Worm (Caenorhabditis elegans) whole organism, L1 larva: ENCODE measurements around the gene nas-38.

Source experiments
- C04F5.9 ChIP-seq: sonication (generic microtip); optimal IDR thresholded peaks from 2 replicates; lab custom pipeline; 2016; ENCODE audit warnings: missing genetic modification characterization, missing compliant biosample characterization
- C34B4.2 ChIP-seq: sonication (generic microtip); optimal IDR thresholded peaks from 2 replicates; lab custom pipeline; 2017; ENCODE audit warnings: mild to moderate bottlenecking, missing genetic modification characterization, missing compliant biosample characterization
- F16B12.6 ChIP-seq: fragments of 150-350 bp; optimal IDR thresholded peaks from 2 replicates; lab custom pipeline; 2014; ENCODE audit warnings: missing biosample characterization, missing genetic modification characterization
- aha-1 ChIP-seq: fragments of 150-350 bp; optimal IDR thresholded peaks from 2 replicates; lab custom pipeline; 2014; ENCODE audit warnings: missing biosample characterization, missing genetic modification characterization
- ceh-63 ChIP-seq: fragments of 200-800 bp; sonication (Bioruptor generic); optimal IDR thresholded peaks from 2 replicates; lab custom pipeline; 2018; ENCODE audit warnings: mild to moderate bottlenecking, missing genetic modification characterization, missing compliant biosample characterization
- ceh-8 ChIP-seq: fragments of 200-800 bp; sonication (Bioruptor generic); optimal IDR thresholded peaks from 2 replicates; lab custom pipeline; 2018; ENCODE audit warnings: mild to moderate bottlenecking, missing genetic modification characterization, moderate library complexity, missing compliant biosample characterization
- ceh-82 ChIP-seq, 3 experiments: fragments of 150-350 bp in 1 of 3; sonication (generic microtip) in 2 of 3; optimal IDR thresholded peaks; 2 replicates each; lab custom pipeline; 2014 to 2017; ENCODE audit warnings: missing biosample characterization in 3 of 3, missing genetic modification characterization in 3 of 3
- ceh-88 ChIP-seq: fragments of 200-800 bp; sonication (Bioruptor generic); IDR thresholded peaks from 2 replicates; pipeline ENCODE4 v1.3.6; 2022; ENCODE audit warnings: missing genetic modification characterization, missing compliant biosample characterization
- ceh-90 ChIP-seq: sonication (generic microtip); optimal IDR thresholded peaks from 2 replicates; lab custom pipeline; 2016; ENCODE audit warnings: missing genetic modification characterization, missing compliant biosample characterization
- dpl-1 ChIP-seq, 3 experiments: fragments of 150-350 bp in 2 of 3; sonication (generic microtip) in 1 of 3; optimal IDR thresholded peaks; 2 replicates each; lab custom pipeline; 2014 to 2017; ENCODE audit warnings: missing biosample characterization in 3 of 3, missing genetic modification characterization in 3 of 3, missing genetic modification reagents in 3 of 3
- efl-1 ChIP-seq, 4 experiments: fragments of 150-350 bp; optimal IDR thresholded peaks in 3 of 4; peaks in 1 of 4; 1 replicate in 1 of 4; 2 replicates in 3 of 4; lab custom pipeline; 2014; ENCODE audit warnings: missing biosample characterization in 2 of 4, missing genetic modification characterization in 2 of 4, missing genetic modification reagents in 2 of 4
- efl-3 ChIP-seq: fragments of 200-800 bp; sonication (Bioruptor generic); optimal IDR thresholded peaks from 2 replicates; lab custom pipeline; 2018; ENCODE audit warnings: mild to moderate bottlenecking, missing genetic modification characterization, missing compliant biosample characterization
- egl-27 ChIP-seq, 2 experiments: fragments of 150-350 bp in 1 of 2; sonication (generic microtip); optimal IDR thresholded peaks; 3 replicates each; lab custom pipeline; 2017 to 2018; ENCODE audit warnings: missing biosample characterization in 2 of 2, missing genetic modification characterization in 2 of 2, missing genetic modification reagents in 2 of 2
- elt-2 ChIP-seq: sonication (generic microtip); optimal IDR thresholded peaks from 2 replicates; lab custom pipeline; 2016; ENCODE audit warnings: missing genetic modification characterization, mild to moderate bottlenecking, inconsistent platforms, missing compliant biosample characterization, missing genetic modification reagents
- elt-3 ChIP-seq, 6 experiments: fragments of 150-350 bp in 1 of 6; sonication (generic microtip); optimal IDR thresholded peaks; 2 replicates each; lab custom pipeline; 2017 to 2018; ENCODE audit warnings: missing biosample characterization in 6 of 6, missing genetic modification characterization in 6 of 6, inconsistent platforms in 1 of 6
- fkh-10 ChIP-seq: sonication (generic microtip); optimal IDR thresholded peaks from 2 replicates; lab custom pipeline; 2017; ENCODE audit warnings: missing biosample characterization, missing genetic modification reagents, missing genetic modification characterization
- fkh-4 ChIP-seq: sonication (generic microtip); optimal IDR thresholded peaks from 2 replicates; lab custom pipeline; 2016; ENCODE audit warnings: missing compliant biosample characterization, missing genetic modification characterization, borderline replicate concordance
- fkh-8 ChIP-seq: sonication (generic microtip); optimal IDR thresholded peaks from 2 replicates; lab custom pipeline; 2016; ENCODE audit warnings: mild to moderate bottlenecking, missing genetic modification characterization, missing compliant biosample characterization
- fos-1 ChIP-seq: fragments of 150-350 bp; optimal IDR thresholded peaks from 2 replicates; lab custom pipeline; 2014; ENCODE audit warnings: missing biosample characterization, missing genetic modification characterization
- hlh-17 ChIP-seq: fragments of 200-800 bp; sonication (Bioruptor generic); optimal IDR thresholded peaks from 2 replicates; lab custom pipeline; 2018; ENCODE audit warnings: missing genetic modification characterization, mild to moderate bottlenecking, missing compliant biosample characterization, moderate library complexity, borderline replicate concordance
- hlh-4 ChIP-seq: sonication (generic microtip); optimal IDR thresholded peaks from 2 replicates; lab custom pipeline; 2016; ENCODE audit warnings: mild to moderate bottlenecking, missing genetic modification characterization, missing compliant biosample characterization
- hpl-2 ChIP-seq: fragments of 150-350 bp; optimal IDR thresholded peaks from 2 replicates; lab custom pipeline; 2014; ENCODE audit warnings: missing biosample characterization, missing genetic modification reagents, missing genetic modification characterization
- isw-1 ChIP-seq: fragments of 200-800 bp; sonication (Bioruptor generic); IDR thresholded peaks from 2 replicates; pipeline ENCODE4 v1.3.6; 2022; ENCODE audit warnings: missing genetic modification characterization, missing compliant biosample characterization
- lin-13 ChIP-seq: fragments of 150-350 bp; optimal IDR thresholded peaks from 2 replicates; lab custom pipeline; 2014; ENCODE audit warnings: missing biosample characterization, missing genetic modification reagents, missing genetic modification characterization
- lin-14 ChIP-seq: fragments of 200-800 bp; sonication (Bioruptor generic); optimal IDR thresholded peaks from 2 replicates; lab custom pipeline; 2018; ENCODE audit warnings: mild to moderate bottlenecking, missing genetic modification characterization, moderate library complexity, missing compliant biosample characterization
- lin-35 ChIP-seq, 2 experiments: fragments of 150-350 bp; optimal IDR thresholded peaks; 2 replicates each; lab custom pipeline; 2014; ENCODE audit warnings: missing biosample characterization in 2 of 2, missing genetic modification characterization in 2 of 2, missing genetic modification reagents in 2 of 2
- lir-3 ChIP-seq: sonication (generic microtip); optimal IDR thresholded peaks from 2 replicates; lab custom pipeline; 2016; ENCODE audit warnings: mild to moderate bottlenecking, missing genetic modification characterization, moderate library complexity, missing compliant biosample characterization; ENCODE audit not compliant: poor library complexity
- mab-9 ChIP-seq: fragments of 200-800 bp; sonication (Bioruptor generic); IDR thresholded peaks from 2 replicates; pipeline ENCODE4 v1.3.6; 2022; ENCODE audit warnings: missing genetic modification reagents, missing genetic modification characterization, missing compliant biosample characterization
- mdl-1 ChIP-seq, 2 experiments: fragments of 150-350 bp; optimal IDR thresholded peaks; 2 replicates each; lab custom pipeline; 2014 to 2017; ENCODE audit warnings: missing biosample characterization in 2 of 2, missing genetic modification characterization in 2 of 2, inconsistent platforms in 1 of 2
- mep-1 ChIP-seq: fragments of 150-350 bp; optimal IDR thresholded peaks from 2 replicates; lab custom pipeline; 2014; ENCODE audit warnings: missing biosample characterization, missing genetic modification characterization
- nhr-12 ChIP-seq: sonication (generic microtip); optimal IDR thresholded peaks from 2 replicates; lab custom pipeline; 2017; ENCODE audit warnings: missing biosample characterization, missing genetic modification characterization
- nhr-19 ChIP-seq: fragments of 200-800 bp; sonication (Bioruptor generic); conservative IDR thresholded peaks from 2 replicates; pipeline ENCODE4 v1.3.6; 2022; ENCODE audit warnings: missing genetic modification characterization, missing compliant biosample characterization
- nhr-20 ChIP-seq: sonication (generic microtip); optimal IDR thresholded peaks from 2 replicates; lab custom pipeline; 2016; ENCODE audit warnings: mild to moderate bottlenecking, missing genetic modification characterization, missing compliant biosample characterization
- nhr-237 ChIP-seq: fragments of 150-350 bp; optimal IDR thresholded peaks from 2 replicates; lab custom pipeline; 2014; ENCODE audit warnings: missing biosample characterization, missing genetic modification characterization
- nhr-28 ChIP-seq: fragments of 150-350 bp; optimal IDR thresholded peaks from 2 replicates; lab custom pipeline; 2014; ENCODE audit warnings: missing biosample characterization, missing genetic modification characterization
- nhr-71 ChIP-seq: sonication (generic microtip); optimal IDR thresholded peaks from 2 replicates; lab custom pipeline; 2016; ENCODE audit warnings: mild to moderate bottlenecking, missing genetic modification characterization, moderate library complexity, missing compliant biosample characterization
- nhr-76 ChIP-seq: sonication (generic microtip); optimal IDR thresholded peaks from 2 replicates; lab custom pipeline; 2017; ENCODE audit warnings: missing biosample characterization, missing genetic modification characterization
- nhr-90 ChIP-seq: sonication (generic microtip); optimal IDR thresholded peaks from 2 replicates; lab custom pipeline; 2016; ENCODE audit warnings: mild to moderate bottlenecking, missing genetic modification characterization, missing compliant biosample characterization; ENCODE audit not compliant: poor library complexity
- pax-3 ChIP-seq: fragments of 200-800 bp; sonication (Bioruptor generic); optimal IDR thresholded peaks from 2 replicates; lab custom pipeline; 2018; ENCODE audit warnings: mild to moderate bottlenecking, missing genetic modification characterization, moderate library complexity, missing compliant biosample characterization
- rnt-1 ChIP-seq: sonication (generic microtip); optimal IDR thresholded peaks from 2 replicates; lab custom pipeline; 2016; ENCODE audit warnings: mild to moderate bottlenecking, missing genetic modification characterization, moderate library complexity, missing compliant biosample characterization
- skn-1 ChIP-seq: fragments of 150-350 bp; optimal IDR thresholded peaks from 2 replicates; lab custom pipeline; 2014; ENCODE audit warnings: missing biosample characterization, missing genetic modification characterization
- sup-37 ChIP-seq: fragments of 200-800 bp; sonication (Bioruptor generic); optimal IDR thresholded peaks from 2 replicates; lab custom pipeline; 2018; ENCODE audit warnings: mild to moderate bottlenecking, missing genetic modification characterization, missing compliant biosample characterization
- swsn-7 ChIP-seq: sonication (generic microtip); optimal IDR thresholded peaks from 2 replicates; lab custom pipeline; 2016; ENCODE audit warnings: missing genetic modification characterization, missing compliant biosample characterization
- tlp-1 ChIP-seq: fragments of 150-350 bp; optimal IDR thresholded peaks from 2 replicates; lab custom pipeline; 2014; ENCODE audit warnings: missing biosample characterization, missing genetic modification characterization
- unc-130 ChIP-seq: fragments of 150-350 bp; optimal IDR thresholded peaks from 2 replicates; lab custom pipeline; 2017; ENCODE audit warnings: missing biosample characterization, missing genetic modification characterization, inconsistent platforms
- unc-30 ChIP-seq: sonication (generic microtip); optimal IDR thresholded peaks from 2 replicates; lab custom pipeline; 2017; ENCODE audit warnings: missing biosample characterization, missing genetic modification characterization
- unc-62 ChIP-seq: fragments of 150-350 bp; optimal IDR thresholded peaks from 2 replicates; lab custom pipeline; 2014; ENCODE audit warnings: missing biosample characterization, missing genetic modification reagents, missing genetic modification characterization
- unc-98 ChIP-seq: fragments of 200-800 bp; sonication (Bioruptor generic); IDR thresholded peaks from 2 replicates; pipeline ENCODE4 v1.3.6; 2022; ENCODE audit warnings: missing genetic modification characterization, missing compliant biosample characterization
- vab-15 ChIP-seq: sonication (generic microtip); optimal IDR thresholded peaks from 2 replicates; lab custom pipeline; 2017; ENCODE audit warnings: missing genotype, mild to moderate bottlenecking, missing genetic modification characterization, missing compliant biosample characterization
- xbp-1 ChIP-seq: sonication (generic microtip); optimal IDR thresholded peaks from 2 replicates; lab custom pipeline; 2016; ENCODE audit warnings: missing genetic modification characterization, missing compliant biosample characterization
- zag-1 ChIP-seq: fragments of 150-350 bp; optimal IDR thresholded peaks from 2 replicates; lab custom pipeline; 2014; ENCODE audit warnings: missing biosample characterization, missing genetic modification characterization
- ztf-11 ChIP-seq, 2 experiments: sonication (generic microtip); optimal IDR thresholded peaks; 2 replicates each; lab custom pipeline; 2016 to 2017; ENCODE audit warnings: missing genetic modification characterization in 2 of 2, missing biosample characterization in 1 of 2, missing compliant biosample characterization in 1 of 2

Gene nas-38

DNA sequence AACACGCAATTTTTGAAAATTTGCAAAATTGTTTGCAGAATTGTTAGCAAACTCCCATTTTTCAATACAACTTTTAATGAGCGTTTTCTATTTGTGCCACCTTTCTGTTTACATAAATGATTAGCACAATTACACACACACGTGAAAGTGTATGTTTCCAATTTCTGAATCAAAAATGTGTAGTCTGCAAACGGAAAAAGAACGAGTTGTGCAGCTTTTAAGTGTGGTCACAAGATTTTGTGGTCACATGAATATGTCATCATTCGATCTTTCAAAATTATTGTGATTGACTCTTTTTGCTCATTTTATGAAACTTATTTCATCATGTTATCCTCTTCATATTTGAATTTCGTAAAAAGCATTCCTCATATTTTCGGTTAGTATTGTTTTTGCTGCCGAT is 42.7 kb downstream of the nas-38 start:
- TF ChIP-seq fos-1, result no peak
- TF ChIP-seq efl-3, result no peak
- no peak for TF ChIP-seq fkh-10
- peak; percentile 64 for TF ChIP-seq elt-2 (tag; lab: Kevin White, UChicago)
- no peak for TF ChIP-seq C34B4.2
- peak; percentile 44 for TF ChIP-seq fkh-8 (tag; lab: Kevin White, UChicago)
- TF ChIP-seq nhr-12 (tag; lab: Kevin White, UChicago), result no peak
- TF ChIP-seq mep-1, result no peak
- no peak for TF ChIP-seq unc-98 (GFP tag; lab: Robert Waterston, UW)
- no peak for TF ChIP-seq unc-130 (tag; lab: Kevin White, UChicago)
- peak; percentile 70 for TF ChIP-seq skn-1 (tag; lab: Kevin White, UChicago)
- peak; percentile 49 for TF ChIP-seq nhr-20 (tag; lab: Kevin White, UChicago)
- TF ChIP-seq rnt-1, result no peak
- TF ChIP-seq fkh-4, result no peak
- TF ChIP-seq nhr-71 (tag; lab: Kevin White, UChicago), result peak; percentile 54
- no peak for TF ChIP-seq dpl-1 (GFP tag; optimal IDR thresholded peaks at IDR 0.05; lab: Kevin White, UChicago)
- TF ChIP-seq tlp-1 (tag; lab: Kevin White, UChicago), result no peak
- peak; percentile 73 for TF ChIP-seq lin-14 (GFP tag; lab: Kevin White, UChicago)
- no peak for TF ChIP-seq ceh-88 (GFP tag; lab: Robert Waterston, UW)
- no peak for TF ChIP-seq vab-15 (tag; lab: Kevin White, UChicago)
- TF ChIP-seq mab-9 (GFP tag; lab: Robert Waterston, UW), result no peak
- TF ChIP-seq ceh-90 (tag; lab: Kevin White, UChicago), result no peak
- TF ChIP-seq F16B12.6 (tag; lab: Kevin White, UChicago), result no peak
- no peak for TF ChIP-seq sup-37
- TF ChIP-seq ceh-63 (GFP tag; lab: Kevin White, UChicago), result no peak
- peak in 1 of 2 experiments; percentile 27 for TF ChIP-seq mdl-1 (tag; optimal IDR thresholded peaks at IDR 0.05; lab: Kevin White, UChicago)
- TF ChIP-seq nhr-237, result no peak
- no peak for TF ChIP-seq pax-3
- no peak for TF ChIP-seq zag-1 (tag; lab: Kevin White, UChicago)
- no peak for TF ChIP-seq hlh-4 (tag; lab: Kevin White, UChicago)
- no peak for TF ChIP-seq elt-3 (tag; optimal IDR thresholded peaks at IDR 0.05; lab: Kevin White, UChicago)
- no peak for TF ChIP-seq hpl-2
- peak in 1 of 2 experiments; percentile 45 for TF ChIP-seq lin-35 (GFP tag; optimal IDR thresholded peaks at IDR 0.05; lab: Kevin White, UChicago)
- peak; percentile 30 for TF ChIP-seq lir-3 (tag; lab: Kevin White, UChicago)
- no peak for TF ChIP-seq unc-62 (GFP tag; lab: Kevin White, UChicago)
- no peak for TF ChIP-seq isw-1 (GFP tag; lab: Robert Waterston, UW)
- TF ChIP-seq swsn-7 (tag; lab: Kevin White, UChicago), result no peak
- TF ChIP-seq aha-1, result no peak
- no peak for TF ChIP-seq ceh-82 (tag; optimal IDR thresholded peaks at IDR 0.05; lab: Kevin White, UChicago)
- TF ChIP-seq nhr-28 (tag; lab: Kevin White, UChicago), result no peak
- no peak for TF ChIP-seq unc-30 (tag; lab: Kevin White, UChicago)
- TF ChIP-seq ztf-11 (tag; optimal IDR thresholded peaks at IDR 0.05; lab: Kevin White, UChicago), result no peak
- TF ChIP-seq C04F5.9 (tag; lab: Kevin White, UChicago), result no peak
- no peak for TF ChIP-seq lin-13
- peak; percentile 65 for TF ChIP-seq ceh-8 (GFP tag; lab: Kevin White, UChicago)
- no peak for TF ChIP-seq efl-1 (optimal IDR thresholded peaks at IDR 0.05; lab: Kevin White, UChicago)
- TF ChIP-seq efl-1 (GFP tag; optimal IDR thresholded peaks at IDR 0.05 in 1 of 2; lab: Kevin White, UChicago), result peak in 1 of 2 experiments; percentile 60
- no peak for TF ChIP-seq nhr-76 (tag; lab: Kevin White, UChicago)
- TF ChIP-seq nhr-90 (tag; lab: Kevin White, UChicago), result peak; percentile 31
- TF ChIP-seq xbp-1 (tag; lab: Kevin White, UChicago), result no peak
- TF ChIP-seq nhr-19 (GFP tag; lab: Robert Waterston, UW), result no peak
- no peak for TF ChIP-seq hlh-17 (GFP tag; lab: Kevin White, UChicago)
- no peak for TF ChIP-seq egl-27 (tag; optimal IDR thresholded peaks at IDR 0.05; lab: Kevin White, UChicago)
